Worm (Caenorhabditis elegans): ENCODE measurements around the gene acly-2.

acly-2 gene

DNA sequence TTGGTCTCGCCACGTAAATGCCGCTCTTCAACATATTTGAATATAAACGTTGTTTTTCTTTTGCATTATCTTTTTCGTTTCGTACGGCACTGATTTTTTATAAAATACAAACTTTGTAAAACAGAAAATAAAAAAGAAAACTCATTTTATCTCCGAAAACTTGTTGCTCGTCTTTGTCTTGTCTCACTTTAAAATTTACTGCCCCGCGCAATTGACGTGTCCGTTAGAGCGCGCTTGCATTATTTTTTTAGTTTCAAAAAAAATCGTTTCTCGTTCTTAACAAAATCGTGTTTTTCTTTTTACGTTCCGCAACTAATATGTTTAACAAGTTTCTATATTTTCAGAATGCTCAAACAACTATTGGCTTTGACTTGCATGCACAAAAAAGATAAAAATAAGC, 36.3 kb downstream of the acly-2 start, which contains the start of gene noca-1:
Gene noca-1, plus strand, starts transcription at position 345 of the 400 bp plus-strand sequence.
- no peak for TF ChIP-seq nfya-1 (tag; optimal IDR thresholded peaks at IDR 0.05)
- TF ChIP-seq odd-2 (tag; optimal IDR thresholded peaks at IDR 0.05): no peak

DNA sequence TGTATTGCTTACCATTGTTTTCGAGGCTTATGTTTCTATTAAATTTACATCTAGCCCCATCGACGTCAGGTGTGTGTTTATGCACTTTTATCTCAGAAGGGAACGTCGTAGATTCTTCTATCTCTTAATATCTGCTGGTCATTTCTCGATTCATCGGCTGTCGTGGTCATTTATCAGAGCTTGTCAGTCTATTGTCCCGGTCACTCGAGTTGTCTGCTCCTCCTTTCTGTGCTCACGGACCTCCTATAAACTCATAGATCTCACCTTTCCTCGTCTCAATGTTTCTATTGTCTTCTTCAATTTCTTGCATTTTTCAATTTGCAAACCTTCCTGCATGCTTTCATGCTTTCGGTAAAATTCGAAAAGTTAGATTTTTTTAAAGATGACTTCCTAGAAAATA, 37.9 kb downstream of the acly-2 start:
- TF ChIP-seq lin-11 (tag; optimal IDR thresholded peaks at IDR 0.05) (no peak), unc-55 (GFP tag; optimal IDR thresholded peaks at IDR 0.05) (peak; percentile 82), pat-9 (tag; optimal IDR thresholded peaks at IDR 0.05) (no peak), zip-5 (tag; optimal IDR thresholded peaks at IDR 0.05) (no peak), pax-1 (tag; optimal IDR thresholded peaks at IDR 0.05) (no peak), fax-1 (tag; optimal IDR thresholded peaks at IDR 0.05) (no peak), ceh-14 (tag; optimal IDR thresholded peaks at IDR 0.05) (no peak)

DNA sequence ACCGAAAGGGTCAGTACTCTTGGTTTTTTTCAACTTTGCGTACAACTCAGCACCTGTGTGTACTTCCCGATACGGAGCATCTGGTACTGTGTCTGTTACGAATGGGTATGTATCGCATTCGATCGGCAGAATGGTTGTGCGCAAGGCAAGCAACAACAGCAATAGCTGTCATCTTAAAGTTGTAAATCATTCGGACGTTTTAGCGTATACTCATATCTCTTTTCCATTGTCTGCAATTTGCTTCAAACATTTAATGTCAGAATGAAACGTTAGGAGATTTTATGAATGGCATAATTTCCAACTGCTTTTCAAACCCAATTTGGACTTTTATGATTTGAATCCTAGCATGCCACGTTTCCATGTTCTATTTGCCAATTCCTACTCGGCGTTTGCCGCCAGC, 40.8 kb downstream of the acly-2 start:
- TF ChIP-seq gmeb-2 (tag; optimal IDR thresholded peaks at IDR 0.05): no peak
- TF ChIP-seq unc-42 (tag; optimal IDR thresholded peaks at IDR 0.05): no peak
- TF ChIP-seq K09A11.1 (tag; optimal IDR thresholded peaks at IDR 0.05; ENCODE audit: insufficient read depth): no peak
- TF ChIP-seq unc-55 (GFP tag; optimal IDR thresholded peaks at IDR 0.05): peak; percentile 72

DNA sequence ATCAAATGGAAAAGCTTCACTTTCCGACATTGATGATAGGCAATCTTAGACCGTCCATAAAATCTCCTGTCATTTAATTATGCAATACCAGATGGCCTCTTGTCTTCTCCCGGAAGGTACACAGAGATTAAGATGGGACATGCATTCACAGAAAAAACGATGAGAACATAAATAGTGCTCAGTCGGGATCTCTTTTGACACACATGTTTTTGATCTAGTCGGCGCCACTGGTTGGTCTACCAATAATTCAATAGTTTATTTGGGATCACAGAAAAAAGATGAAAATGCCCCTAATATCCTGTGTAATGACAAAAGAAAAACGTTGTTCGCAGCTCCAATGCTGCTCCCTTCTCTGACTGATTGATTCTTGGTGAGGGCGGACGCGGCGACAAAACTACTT, 44.8 kb downstream of the acly-2 start:
- TF ChIP-seq unc-86 (tag; optimal IDR thresholded peaks at IDR 0.05): no peak
- TF ChIP-seq ceh-48 (tag; optimal IDR thresholded peaks at IDR 0.05): no peak
- TF ChIP-seq dve-1 (tag; optimal IDR thresholded peaks at IDR 0.05): no peak
- TF ChIP-seq syd-9 (tag; optimal IDR thresholded peaks at IDR 0.05): no peak
- TF ChIP-seq eyg-1 (tag; optimal IDR thresholded peaks at IDR 0.05): no peak
- no peak for TF ChIP-seq odd-2 (tag; optimal IDR thresholded peaks at IDR 0.05)
- no peak for TF ChIP-seq ceh-18 (tag; optimal IDR thresholded peaks at IDR 0.05)
- TF ChIP-seq pqm-1 (tag; optimal IDR thresholded peaks at IDR 0.05): no peak
- no peak for TF ChIP-seq sox-2 (GFP tag; IDR thresholded peaks at IDR 0.05)
- TF ChIP-seq T23F11.4 (GFP tag; optimal IDR thresholded peaks at IDR 0.05): no peak
- TF ChIP-seq pros-1 (tag; optimal IDR thresholded peaks at IDR 0.05): no peak
- TF ChIP-seq lim-6 (tag; optimal IDR thresholded peaks at IDR 0.05): no peak
- no peak for TF ChIP-seq fkh-6 (tag; optimal IDR thresholded peaks at IDR 0.05)
- TF ChIP-seq K09A11.1 (tag; optimal IDR thresholded peaks at IDR 0.05; ENCODE audit: insufficient read depth): no peak
- no peak for TF ChIP-seq ets-4 (tag; optimal IDR thresholded peaks at IDR 0.05)
- no peak for TF ChIP-seq unc-3 (GFP tag; conservative IDR thresholded peaks at IDR 0.05)
- no peak for TF ChIP-seq unc-3 (tag; optimal IDR thresholded peaks at IDR 0.05)
- TF ChIP-seq ref-2 (tag; optimal IDR thresholded peaks at IDR 0.05): no peak
- TF ChIP-seq ceh-30 (tag; optimal IDR thresholded peaks at IDR 0.05): no peak
- no peak for TF ChIP-seq ceh-24 (tag; optimal IDR thresholded peaks at IDR 0.05)
- no peak for TF ChIP-seq fkh-10 (GFP tag; optimal IDR thresholded peaks at IDR 0.05)

DNA sequence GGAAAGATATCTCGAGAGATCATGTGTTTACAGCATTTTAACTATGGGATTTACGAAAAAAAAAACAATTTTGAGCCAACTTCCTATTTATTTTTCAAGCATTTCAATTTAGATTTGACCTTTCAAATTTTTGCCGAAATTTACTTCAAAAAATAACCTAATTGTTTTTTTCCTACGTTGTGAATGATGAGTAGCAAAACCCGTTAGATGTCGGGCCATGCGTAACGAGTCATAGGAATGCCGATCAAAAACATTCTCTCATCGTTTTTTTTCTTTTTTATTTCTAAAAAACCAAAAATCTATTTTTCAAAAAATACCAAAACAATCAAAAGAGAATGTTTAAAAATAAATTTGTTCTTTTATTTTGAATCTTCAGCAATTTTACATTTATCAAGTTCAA, 46.6 kb downstream of the acly-2 start:
- TF ChIP-seq ceh-22 (tag; optimal IDR thresholded peaks at IDR 0.05) (no peak), pqm-1 (tag; optimal IDR thresholded peaks at IDR 0.05) (no peak), hlh-8 (tag; optimal IDR thresholded peaks at IDR 0.05) (no peak), ttx-3 (tag; optimal IDR thresholded peaks at IDR 0.05) (no peak), ama-1 (optimal IDR thresholded peaks at IDR 0.05) (no peak), nfya-1 (tag; optimal IDR thresholded peaks at IDR 0.05) (no peak), T23F11.4 (GFP tag; optimal IDR thresholded peaks at IDR 0.05) (no peak), zip-5 (tag; optimal IDR thresholded peaks at IDR 0.05) (no peak), mec-3 (tag; optimal IDR thresholded peaks at IDR 0.05; ENCODE audit: borderline replicate concordance) (no peak), ceh-48 (tag; optimal IDR thresholded peaks at IDR 0.05) (no peak), C38D4.7 (GFP tag; optimal IDR thresholded peaks at IDR 0.05) (no peak), unc-86 (tag; optimal IDR thresholded peaks at IDR 0.05) (no peak), pat-9 (tag; optimal IDR thresholded peaks at IDR 0.05) (no peak), syd-9 (tag; optimal IDR thresholded peaks at IDR 0.05) (no peak), gmeb-2 (tag; optimal IDR thresholded peaks at IDR 0.05) (no peak), ceh-31 (tag; optimal IDR thresholded peaks at IDR 0.05) (no peak), ets-4 (tag; optimal IDR thresholded peaks at IDR 0.05) (no peak), ceh-19 (GFP tag; optimal IDR thresholded peaks at IDR 0.05) (no peak)
